Fruit fly (Drosophila melanogaster) whole organism, embryonic: ENCODE measurements around the gene Rrp45.

ENCODE experiments used
- Atf-2 ChIP-seq: fragments of 200-800 bp; sonication (Bioruptor generic); optimal IDR thresholded peaks from 2 replicates; lab custom pipeline; 2016; ENCODE audit warnings: missing biosample characterization, missing genetic modification characterization
- CG10209 ChIP-seq: fragments of 200-800 bp; sonication (Bioruptor generic); optimal IDR thresholded peaks from 3 replicates; lab custom pipeline; 2017; ENCODE audit warnings: missing biosample characterization, mild to moderate bottlenecking, missing genetic modification characterization, missing genetic modification reagents
- CG10565 ChIP-seq: fragments of 200-800 bp; sonication (Bioruptor generic); optimal IDR thresholded peaks from 3 replicates; lab custom pipeline; 2016; ENCODE audit warnings: missing biosample characterization, mild to moderate bottlenecking, missing genetic modification characterization
- CG11398 ChIP-seq: fragments of 200-800 bp; sonication (Bioruptor generic); optimal IDR thresholded peaks from 2 replicates; lab custom pipeline; 2016; ENCODE audit warnings: missing biosample characterization, missing genetic modification characterization
- CG11504 ChIP-seq: fragments of 200-800 bp; sonication (Bioruptor generic); optimal IDR thresholded peaks from 3 replicates; lab custom pipeline; 2019; ENCODE audit warnings: missing biosample characterization, mild to moderate bottlenecking, missing genetic modification characterization, moderate library complexity
- CG11696 ChIP-seq: fragments of 200-800 bp; sonication (Bioruptor generic); IDR thresholded peaks from 2 replicates; pipeline ENCODE4 v1.3.6; 2022; ENCODE audit warnings: missing biosample characterization, missing genetic modification characterization
- CG12071 ChIP-seq: fragments of 200-800 bp; sonication (Bioruptor generic); optimal IDR thresholded peaks from 3 replicates; lab custom pipeline; 2018; ENCODE audit warnings: missing biosample characterization, mild to moderate bottlenecking, missing genetic modification characterization
- CG12155 ChIP-seq: fragments of 200-800 bp; sonication (Bioruptor generic); optimal IDR thresholded peaks from 3 replicates; lab custom pipeline; 2016; ENCODE audit warnings: missing biosample characterization, missing genetic modification characterization
- CG13624 ChIP-seq: fragments of 200-800 bp; sonication (Bioruptor generic); optimal IDR thresholded peaks from 2 replicates; lab custom pipeline; 2016; ENCODE audit warnings: missing biosample characterization, missing genetic modification characterization
- CG13894 ChIP-seq: fragments of 200-800 bp; sonication (Bioruptor generic); optimal IDR thresholded peaks from 3 replicates; lab custom pipeline; 2018; ENCODE audit warnings: missing biosample characterization, mild to moderate bottlenecking, missing genetic modification characterization, moderate library complexity
- CG15269 ChIP-seq: fragments of 200-800 bp; sonication (Bioruptor generic); optimal IDR thresholded peaks from 2 replicates; lab custom pipeline; 2018; ENCODE audit warnings: missing biosample characterization, mild to moderate bottlenecking, missing genetic modification characterization, moderate library complexity
- CG16813 ChIP-seq: fragments of 200-800 bp; sonication (Bioruptor generic); IDR thresholded peaks from 3 replicates; pipeline ENCODE4 v1.3.6; 2022; ENCODE audit warnings: missing biosample characterization, missing genetic modification characterization; ENCODE audit not compliant: partially characterized antibody
- CG17328 ChIP-seq: fragments of 200-800 bp; sonication (Bioruptor generic); IDR thresholded peaks from 2 replicates; pipeline ENCODE4 v1.3.6; 2022; ENCODE audit warnings: missing biosample characterization, missing genetic modification characterization
- CG31365 ChIP-seq: fragments of 200-800 bp; sonication (Bioruptor generic); optimal IDR thresholded peaks from 2 replicates; lab custom pipeline; 2018; ENCODE audit warnings: missing biosample characterization, mild to moderate bottlenecking, missing genetic modification characterization
- CG32532 ChIP-seq: fragments of 200-800 bp; sonication (Bioruptor generic); IDR thresholded peaks from 2 replicates; pipeline ENCODE4 v1.3.6; 2022; ENCODE audit warnings: missing biosample characterization, missing genetic modification characterization
- CG4404 ChIP-seq: fragments of 200-800 bp; sonication (Bioruptor generic); IDR thresholded peaks from 2 replicates; pipeline ENCODE4 v1.3.6; 2022; ENCODE audit warnings: missing biosample characterization, missing genetic modification characterization
- CG5180 ChIP-seq: fragments of 200-800 bp; sonication (Bioruptor generic); optimal IDR thresholded peaks from 3 replicates; lab custom pipeline; 2017; ENCODE audit warnings: missing biosample characterization, missing genetic modification characterization, mild to moderate bottlenecking, moderate library complexity, missing genetic modification reagents
- CG6689 ChIP-seq: fragments of 200-800 bp; sonication (Bioruptor generic); IDR thresholded peaks from 2 replicates; pipeline ENCODE4 v1.3.6; 2022; ENCODE audit warnings: missing biosample characterization, missing genetic modification characterization
- CG7372 ChIP-seq: fragments of 200-800 bp; sonication (Bioruptor generic); IDR thresholded peaks from 2 replicates; pipeline ENCODE4 v1.3.6; 2022; ENCODE audit warnings: missing biosample characterization, missing genetic modification characterization
- CG7745 ChIP-seq: fragments of 200-800 bp; sonication (Bioruptor generic); optimal IDR thresholded peaks from 2 replicates; lab custom pipeline; 2018; ENCODE audit warnings: missing biosample characterization, mild to moderate bottlenecking, missing genetic modification characterization, moderate library complexity
- CG8089 ChIP-seq: fragments of 200-800 bp; sonication (Bioruptor generic); optimal IDR thresholded peaks from 3 replicates; lab custom pipeline; 2016; ENCODE audit warnings: missing biosample characterization, missing genetic modification characterization
- CG8924 ChIP-seq: fragments of 200-800 bp; optimal IDR thresholded peaks from 3 replicates; lab custom pipeline; 2019; ENCODE audit warnings: missing biosample characterization, mild to moderate bottlenecking, missing genetic modification characterization, moderate library complexity
- CG9215 ChIP-seq: fragments of 200-800 bp; sonication (Bioruptor generic); IDR thresholded peaks from 2 replicates; pipeline ENCODE4 v1.3.6; 2022; ENCODE audit warnings: missing biosample characterization, missing genetic modification characterization
- Dad ChIP-seq: fragments of 200-800 bp; sonication (Bioruptor generic); optimal IDR thresholded peaks from 3 replicates; lab custom pipeline; 2016; ENCODE audit warnings: missing biosample characterization, missing genetic modification characterization
- Dip3 ChIP-seq: fragments of 200-800 bp; sonication (Bioruptor generic); optimal IDR thresholded peaks from 3 replicates; lab custom pipeline; 2016; ENCODE audit warnings: missing biosample characterization, missing genetic modification characterization
- Eip74EF ChIP-seq, 2 experiments: fragments of 200-800 bp in 1 of 2; fragments of >200 bp in 1 of 2; sonication (Bioruptor generic) in 1 of 2; optimal IDR thresholded peaks; 2 replicates each; lab custom pipeline; 2017 to 2019; ENCODE audit warnings: missing biosample characterization in 2 of 2, missing genetic modification characterization in 2 of 2, mild to moderate bottlenecking in 1 of 2, moderate library complexity in 1 of 2
- Ets65A ChIP-seq: fragments of 200-800 bp; sonication (Bioruptor generic); peaks from one replicate; lab custom pipeline; 2016; ENCODE audit warnings: missing biosample characterization, missing genetic modification characterization
- H15 ChIP-seq: fragments of 200-800 bp; sonication (Bioruptor generic); IDR thresholded peaks from 3 replicates; pipeline ENCODE4 v1.3.6; 2022; ENCODE audit warnings: missing biosample characterization, missing genetic modification characterization
- HLHmδ ChIP-seq: fragments of 200-800 bp; sonication (Bioruptor generic); optimal IDR thresholded peaks from 2 replicates; lab custom pipeline; 2018; ENCODE audit warnings: missing biosample characterization, mild to moderate bottlenecking, missing genetic modification characterization, moderate library complexity
- Meics ChIP-seq: fragments of 200-800 bp; sonication (Bioruptor generic); optimal IDR thresholded peaks from 2 replicates; lab custom pipeline; 2017; ENCODE audit warnings: missing biosample characterization, mild to moderate bottlenecking, missing genetic modification characterization
- PHDP ChIP-seq: fragments of 200-800 bp; sonication (Bioruptor generic); optimal IDR thresholded peaks from 3 replicates; lab custom pipeline; 2018; ENCODE audit warnings: missing biosample characterization, mild to moderate bottlenecking, missing genetic modification characterization, moderate library complexity
- Sox100B ChIP-seq: fragments of 200-800 bp; sonication (Bioruptor generic); optimal IDR thresholded peaks from 3 replicates; lab custom pipeline; 2018; ENCODE audit warnings: missing biosample characterization, mild to moderate bottlenecking, missing genetic modification characterization
- Usf ChIP-seq: fragments of 200-800 bp; sonication (Bioruptor generic); optimal IDR thresholded peaks from 2 replicates; lab custom pipeline; 2017; ENCODE audit warnings: missing genotype, missing biosample characterization, missing genetic modification characterization
- aop ChIP-seq: fragments of 200-800 bp; sonication (Bioruptor generic); IDR thresholded peaks from 2 replicates; pipeline ENCODE4 v1.3.6; 2022; ENCODE audit warnings: missing biosample characterization, missing genetic modification characterization
- ase ChIP-seq: fragments of 200-800 bp; sonication (Bioruptor generic); IDR thresholded peaks from 3 replicates; pipeline ENCODE4 v1.3.6; 2022; ENCODE audit warnings: missing biosample characterization, missing genetic modification characterization
- cas ChIP-seq: fragments of 200-800 bp; sonication (Bioruptor generic); IDR thresholded peaks from 2 replicates; pipeline ENCODE4 v1.3.6; 2022; ENCODE audit warnings: missing biosample characterization, missing genetic modification characterization
- chif ChIP-seq, 2 experiments: fragments of 200-800 bp; sonication (Bioruptor generic); optimal IDR thresholded peaks; 3 replicates each; lab custom pipeline; 2016; ENCODE audit warnings: missing biosample characterization in 2 of 2, missing genetic modification characterization in 2 of 2
- dan ChIP-seq: fragments of 200-800 bp; sonication (Bioruptor generic); IDR thresholded peaks from 2 replicates; pipeline ENCODE4 v1.3.6; 2022; ENCODE audit warnings: missing biosample characterization, missing genetic modification characterization
- eyg ChIP-seq: fragments of 200-800 bp; sonication (Bioruptor generic); optimal IDR thresholded peaks from 3 replicates; lab custom pipeline; 2016; ENCODE audit warnings: missing biosample characterization, missing genetic modification characterization
- fu2 ChIP-seq: fragments of 200-800 bp; sonication (Bioruptor generic); optimal IDR thresholded peaks from 2 replicates; lab custom pipeline; 2016; ENCODE audit warnings: missing biosample characterization, missing genetic modification characterization
- gro ChIP-seq: fragments of 200-800 bp; sonication (Bioruptor generic); optimal IDR thresholded peaks from 2 replicates; lab custom pipeline; 2016; ENCODE audit warnings: missing biosample characterization, missing genetic modification characterization
- hkb ChIP-seq, 2 experiments: fragments of 200-800 bp in 1 of 2; fragments of >200 bp in 1 of 2; sonication (Bioruptor generic) in 1 of 2; IDR thresholded peaks in 1 of 2; optimal IDR thresholded peaks in 1 of 2; 2 replicates each; pipeline versions ENCODE4 v1.3.6 to Lab custom; 2017 to 2022; ENCODE audit warnings: missing biosample characterization in 1 of 2, missing genetic modification characterization in 1 of 2
- pfk ChIP-seq: fragments of 200-800 bp; sonication (Bioruptor generic); optimal IDR thresholded peaks from 2 replicates; lab custom pipeline; 2018; ENCODE audit warnings: missing biosample characterization, mild to moderate bottlenecking, missing genetic modification characterization, moderate library complexity
- psq ChIP-seq: fragments of 200-800 bp; sonication (Bioruptor generic); optimal IDR thresholded peaks from 2 replicates; lab custom pipeline; 2017; ENCODE audit warnings: missing biosample characterization, missing genetic modification characterization
- row ChIP-seq: fragments of 200-800 bp; sonication (Bioruptor generic); IDR thresholded peaks from 3 replicates; pipeline ENCODE4 v1.3.6; 2022; ENCODE audit warnings: missing biosample characterization, missing genetic modification characterization
- sd ChIP-seq: fragments of 200-800 bp; sonication (Bioruptor generic); optimal IDR thresholded peaks from 3 replicates; lab custom pipeline; 2018; ENCODE audit warnings: missing biosample characterization, mild to moderate bottlenecking, missing genetic modification characterization, moderate library complexity
- shn ChIP-seq: fragments of 200-800 bp; sonication (Bioruptor generic); optimal IDR thresholded peaks from 3 replicates; lab custom pipeline; 2016; ENCODE audit warnings: missing biosample characterization, missing genetic modification characterization
- sisA ChIP-seq: fragments of 200-800 bp; sonication (Bioruptor generic); IDR thresholded peaks from 2 replicates; pipeline ENCODE4 v1.3.6; 2022; ENCODE audit warnings: missing biosample characterization, missing genetic modification characterization
- unc-4 ChIP-seq: fragments of 200-800 bp; sonication (Bioruptor generic); IDR thresholded peaks from 2 replicates; pipeline ENCODE4 v1.3.6; 2022; ENCODE audit warnings: missing biosample characterization, missing genetic modification characterization; ENCODE audit not compliant: partially characterized antibody
- unpg ChIP-seq: fragments of 200-800 bp; sonication (Bioruptor generic); optimal IDR thresholded peaks from 3 replicates; lab custom pipeline; 2018; ENCODE audit warnings: missing biosample characterization, mild to moderate bottlenecking, missing genetic modification characterization, moderate library complexity

The Rrp45 gene

DNA sequence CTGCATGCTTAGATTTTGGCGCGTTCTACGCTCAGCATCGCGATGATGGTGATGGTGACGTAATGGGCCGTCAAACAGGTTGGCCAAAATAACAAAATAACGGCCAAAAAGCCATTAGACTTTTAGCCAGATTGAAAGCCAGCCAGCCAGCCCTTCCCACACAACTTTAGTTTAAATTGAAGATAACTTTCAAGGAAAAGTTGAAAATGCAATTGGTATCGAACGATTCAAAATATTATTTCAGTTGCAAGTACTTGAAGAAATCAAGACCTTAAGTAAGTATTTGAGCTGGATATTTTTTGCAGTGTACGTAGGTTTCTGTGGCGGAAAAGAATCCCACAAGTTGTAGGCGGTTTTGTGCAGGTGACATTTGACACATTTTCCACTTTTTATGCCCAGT is 10.0 kb downstream of the Rrp45 start (continued):
- TF ChIP-seq sisA (peak; percentile 21; the same call in 1 of the 2 replicates), CG11696 (peak; percentile 19; the same call in 1 of the 2 replicates), unpg (GFP tag; lab: Kevin White, UChicago) (peak; percentile 53), CG7372 (GFP tag; lab: Robert Waterston, UW) (0 out of 2 replicates have a peak, but pooled peaks have one; percentile 8), CG8089 (peak; percentile 6), CG11398 (GFP tag; lab: Kevin White, UChicago) (peak; percentile 8), CG16813 (GFP tag; lab: Robert Waterston, UW) (no peak), Atf-2 (GFP tag; lab: Kevin White, UChicago) (peak; percentile 8), Dip3 (peak; percentile 41), Meics (GFP tag; lab: Kevin White, UChicago) (peak; percentile 47), CG12071 (GFP tag; lab: Kevin White, UChicago) (peak; percentile 13), CG10565 (no peak), CG15269 (tag; lab: Kevin White, UChicago) (peak; percentile 51), CG6689 (GFP tag; lab: Robert Waterston, UW) (peak; percentile 50; the same call in 1 of the 2 replicates), PHDP (tag; lab: Kevin White, UChicago) (peak; percentile 12), CG13894 (tag; lab: Kevin White, UChicago) (peak; percentile 15), shn (peak; percentile 4), CG31365 (tag; lab: Kevin White, UChicago) (no peak), H15 (0 out of 3 replicates have a peak, but pooled peaks have one; percentile 20), HLHmδ (GFP tag; lab: Kevin White, UChicago) (no peak), pfk (GFP tag; lab: Kevin White, UChicago) (no peak), dan (GFP tag; lab: Robert Waterston, UW) (no peak), aop (GFP tag; lab: Robert Waterston, UW) (no peak), hkb (optimal IDR thresholded peaks at IDR 0.05; lab: Kevin White, UChicago) (no peak), hkb (GFP tag; IDR thresholded peaks at IDR 0.05; lab: Robert Waterston, UW) (peak; percentile 27; the same call in 1 of the 2 replicates), gro (GFP tag; lab: Kevin White, UChicago) (peak; percentile 65), CG10209 (peak; percentile 15), Dad (GFP tag; lab: Kevin White, UChicago) (peak; percentile 24), CG32532 (GFP tag; lab: Robert Waterston, UW) (peak; percentile 44; the same call in 1 of the 2 replicates), unc-4 (GFP tag; lab: Robert Waterston, UW) (no peak), CG17328 (GFP tag; lab: Robert Waterston, UW) (0 out of 2 replicates have a peak, but pooled peaks have one; percentile 23), Usf (GFP tag; lab: Kevin White, UChicago) (no peak), Ets65A (GFP tag; lab: Kevin White, UChicago) (peak; percentile 90), row (GFP tag; lab: Robert Waterston, UW) (peak; percentile 32; the same call in 1 of the 3 replicates), chif (GFP tag; optimal IDR thresholded peaks at IDR 0.05; lab: Kevin White, UChicago) (peak in 1 of 2 experiments; percentile 22), CG12155 (GFP tag; lab: Kevin White, UChicago) (no peak), fu2 (GFP tag; lab: Kevin White, UChicago) (peak; percentile 17), ase (GFP tag; lab: Robert Waterston, UW) (no peak), sd (tag; lab: Kevin White, UChicago) (peak; percentile 23), cas (GFP tag; lab: Robert Waterston, UW) (0 out of 2 replicates have a peak, but pooled peaks have one; percentile 41), CG9215 (peak; percentile 21; the same call in 1 of the 2 replicates), CG11504 (tag; lab: Kevin White, UChicago) (peak; percentile 37), CG7745 (tag; lab: Kevin White, UChicago) (no peak), psq (GFP tag; lab: Kevin White, UChicago) (no peak), CG13624 (GFP tag; lab: Kevin White, UChicago) (peak; percentile 46), Sox100B (GFP tag; lab: Kevin White, UChicago) (no peak), eyg (GFP tag; lab: Kevin White, UChicago) (peak; percentile 42), CG4404 (GFP tag; lab: Robert Waterston, UW) (0 out of 2 replicates have a peak, but pooled peaks have one; percentile 11), CG8924 (tag; lab: Kevin White, UChicago) (peak; percentile 17), CG5180 (GFP tag; lab: Kevin White, UChicago) (no peak), Eip74EF (GFP tag; optimal IDR thresholded peaks at IDR 0.05; lab: Kevin White, UChicago) (peak in 1 of 2 experiments; percentile 14)
